Worm (Caenorhabditis elegans) whole organism, L3 larva: ENCODE results near the gene zzz-1.

Experiments
- ZK546.5 ChIP-seq: sonication (generic microtip); optimal IDR thresholded peaks from 2 replicates; lab custom pipeline; 2017; ENCODE audit warnings: missing biosample characterization, missing genetic modification characterization
- aly-2 ChIP-seq: fragments of 150-350 bp; optimal IDR thresholded peaks from 2 replicates; lab custom pipeline; 2014; ENCODE audit warnings: missing biosample characterization, missing genetic modification characterization
- daf-12 ChIP-seq: fragments of 150-350 bp; optimal IDR thresholded peaks from 2 replicates; lab custom pipeline; 2014; ENCODE audit warnings: missing biosample characterization, missing genetic modification reagents, missing genetic modification characterization
- fos-1 ChIP-seq: fragments of 150-350 bp; optimal IDR thresholded peaks from 2 replicates; lab custom pipeline; 2014; ENCODE audit warnings: missing biosample characterization, missing genetic modification characterization
- nfya-1 ChIP-seq: sonication (generic microtip); optimal IDR thresholded peaks from 2 replicates; lab custom pipeline; 2017; ENCODE audit warnings: missing genetic modification characterization, mild to moderate bottlenecking, missing compliant biosample characterization, antibody characterized with exemption, moderate library complexity; ENCODE audit not compliant: insufficient read depth
- nhr-11 ChIP-seq: fragments of 150-350 bp; optimal IDR thresholded peaks from 2 replicates; lab custom pipeline; 2014; ENCODE audit warnings: missing biosample characterization, missing genetic modification characterization
- nhr-237 ChIP-seq: fragments of 150-350 bp; optimal IDR thresholded peaks from 2 replicates; lab custom pipeline; 2014; ENCODE audit warnings: missing biosample characterization, missing genetic modification characterization
- pha-4 ChIP-seq: fragments of 150-350 bp; optimal IDR thresholded peaks from 2 replicates; lab custom pipeline; 2014; ENCODE audit warnings: missing biosample characterization, missing genetic modification reagents, missing genetic modification characterization
- pqm-1 ChIP-seq: fragments of 150-350 bp; optimal IDR thresholded peaks from 2 replicates; lab custom pipeline; 2017; ENCODE audit warnings: missing biosample characterization, missing genetic modification characterization, inconsistent platforms
- sea-2 ChIP-seq: fragments of 150-350 bp; sonication (generic microtip); optimal IDR thresholded peaks from 4 replicates; lab custom pipeline; 2014; ENCODE audit warnings: missing biosample characterization, missing genetic modification reagents, missing genetic modification characterization
- skn-1 ChIP-seq: fragments of 150-350 bp; optimal IDR thresholded peaks from 2 replicates; lab custom pipeline; 2014; ENCODE audit warnings: missing biosample characterization, missing genetic modification characterization
- snpc-4 ChIP-seq: fragments of 150-350 bp; optimal IDR thresholded peaks from 2 replicates; lab custom pipeline; 2014; ENCODE audit warnings: missing biosample characterization, missing genetic modification characterization
- unc-39 ChIP-seq: sonication (generic microtip); optimal IDR thresholded peaks from 4 replicates; lab custom pipeline; 2017; ENCODE audit warnings: missing biosample characterization, missing genetic modification characterization

- TF ChIP-seq nfya-1 (tag; lab: Kevin White, UChicago) (no peak), pha-4 (tag; lab: Kevin White, UChicago) (no peak), daf-12 (no peak), pqm-1 (no peak), aly-2 (tag; lab: Kevin White, UChicago) (no peak), unc-39 (no peak), ZK546.5 (tag; lab: Kevin White, UChicago) (no peak), nhr-237 (tag; lab: Kevin White, UChicago) (no peak), snpc-4 (tag; lab: Kevin White, UChicago) (no peak), sea-2 (GFP tag; lab: Kevin White, UChicago) (no peak), nhr-11 (tag; lab: Kevin White, UChicago) (no peak), fos-1 (tag; lab: Kevin White, UChicago) (no peak), skn-1 (tag; lab: Kevin White, UChicago) (no peak)
Measured at ce11 chrV:10896706-10897105, 12.3 kb downstream of the zzz-1 start.
